Worm (Caenorhabditis elegans) whole organism, L4/young adult: Measurements from ENCODE around the gene exc-14.

Source experiments
- W03F9.2 ChIP-seq: fragments of 150-350 bp; optimal IDR thresholded peaks from 2 replicates; lab custom pipeline; 2014; ENCODE audit warnings: missing biosample characterization, missing genetic modification characterization
- dao-5 ChIP-seq: sonication (generic microtip); optimal IDR thresholded peaks from 2 replicates; lab custom pipeline; 2016; ENCODE audit warnings: missing genotype, missing genetic modification characterization, moderate library complexity, missing compliant biosample characterization
- him-1 ChIP-seq: sonication (generic microtip); optimal IDR thresholded peaks from 2 replicates; lab custom pipeline; 2016; ENCODE audit warnings: missing genotype, missing genetic modification reagents, missing genetic modification characterization, missing compliant biosample characterization

DNA sequence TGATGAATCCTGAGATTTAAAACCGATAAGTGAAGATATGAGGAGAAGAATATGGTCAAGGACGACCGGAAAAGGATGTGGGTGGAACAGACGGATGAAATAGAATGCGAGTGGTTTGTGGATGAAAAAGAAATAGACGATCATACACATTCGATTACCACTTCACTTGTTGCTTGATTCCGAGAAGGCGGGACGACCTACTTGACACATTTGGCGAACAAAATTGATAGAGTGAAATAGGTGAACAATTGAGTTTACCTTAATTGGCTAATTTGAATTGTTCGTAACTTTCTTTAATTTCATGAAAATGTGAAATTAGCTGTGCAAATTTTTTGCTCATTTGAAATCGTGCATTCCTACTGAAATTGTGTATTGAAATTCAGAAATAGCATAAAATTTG lies 26.1 kb upstream of the exc-14 start, which contains the start of gene Y58A7A.2:
- no peak for TF ChIP-seq him-1
- TF ChIP-seq W03F9.2 (tag; lab: Kevin White, UChicago): no peak
- no peak for TF ChIP-seq dao-5 (tag; lab: Kevin White, UChicago)
